Worm (Caenorhabditis elegans): ENCODE data around the gene C53D6.8.

DNA sequence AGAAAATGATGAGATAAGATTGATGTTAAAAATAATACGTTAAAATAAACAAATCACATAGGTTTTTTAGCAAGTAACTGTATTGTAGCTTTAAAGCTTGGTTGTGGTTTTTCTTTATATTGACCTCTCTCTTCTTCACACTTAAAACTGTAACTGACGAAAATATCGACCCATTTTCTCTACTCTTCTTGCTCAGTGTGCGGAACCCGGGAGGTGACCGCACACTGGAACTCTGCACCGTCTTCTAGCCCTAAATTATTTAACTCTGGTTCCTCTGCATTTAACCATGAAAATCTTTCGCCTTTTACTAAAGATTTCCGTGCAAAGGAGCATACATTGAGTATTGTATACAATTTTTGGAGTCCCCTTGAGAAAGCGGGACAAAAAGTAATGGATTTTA lies 8.0 kb downstream of the C53D6.8 start:
- TF ChIP-seq mbf-1 (tag; optimal IDR thresholded peaks at IDR 0.05): no peak
- TF ChIP-seq nhr-23 (tag; optimal IDR thresholded peaks at IDR 0.05): no peak
- TF ChIP-seq snpc-4 (tag; optimal IDR thresholded peaks at IDR 0.05): no peak
- TF ChIP-seq nhr-237 (tag; optimal IDR thresholded peaks at IDR 0.05): no peak
- TF ChIP-seq egl-27 (tag; optimal IDR thresholded peaks at IDR 0.05): no peak
- no peak for TF ChIP-seq ZK546.5 (tag; optimal IDR thresholded peaks at IDR 0.05)
- TF ChIP-seq ceh-82 (tag; optimal IDR thresholded peaks at IDR 0.05): no peak
- TF ChIP-seq blmp-1 (tag; optimal IDR thresholded peaks at IDR 0.05; ENCODE audit: insufficient read depth): no peak
- TF ChIP-seq mab-5 (tag; optimal IDR thresholded peaks at IDR 0.05): no peak
- no peak for TF ChIP-seq nhr-10 (tag; optimal IDR thresholded peaks at IDR 0.05)
